Fruit fly (Drosophila melanogaster): Measurements from ENCODE around the gene Hsp27.

- TF ChIP-seq CG7101 (tag; optimal IDR thresholded peaks at IDR 0.05) (no peak), bab1 (GFP tag; optimal IDR thresholded peaks at IDR 0.05) (no peak), kay (GFP tag; ENCODE audit: borderline replicate concordance) (no peak), cic (GFP tag; optimal IDR thresholded peaks at IDR 0.05) (no peak), CG33017 (tag; optimal IDR thresholded peaks at IDR 0.05) (no peak), Crg-1 (GFP tag; optimal IDR thresholded peaks at IDR 0.05) (no peak), CG11617 (GFP tag; optimal IDR thresholded peaks at IDR 0.05) (no peak), Clk (GFP tag; optimal IDR thresholded peaks at IDR 0.05) (no peak), CG14711 (tag; optimal IDR thresholded peaks at IDR 0.05) (no peak), CG1620 (GFP tag; optimal IDR thresholded peaks at IDR 0.05) (no peak)
These were observed 20.6 kb downstream of the Hsp27 start, which contains the start of gene Cpr67B for dm6 chr3L:9404497-9404896.
